Fruit fly (Drosophila melanogaster) whole organism, embryonic: ENCODE results near the gene Cyp313a4.
A peak's percentile ranks its signal among the peaks of the same experiment; 100 is the strongest.

Experiments
- Atf6 ChIP-seq: fragments of 200-800 bp; sonication (Bioruptor generic); IDR thresholded peaks from 2 replicates; pipeline ENCODE4 v1.3.6; 2022; ENCODE audit warnings: missing biosample characterization, missing genetic modification characterization
- CG12299 ChIP-seq: fragments of 200-800 bp; sonication (Bioruptor generic); optimal IDR thresholded peaks from 2 replicates; lab custom pipeline; 2018; ENCODE audit warnings: missing biosample characterization, mild to moderate bottlenecking, missing genetic modification characterization
- CG13123 ChIP-seq: fragments of 200-800 bp; sonication (Bioruptor generic); optimal IDR thresholded peaks from 2 replicates; lab custom pipeline; 2016; ENCODE audit warnings: missing biosample characterization, missing genetic modification characterization
- CG14050 ChIP-seq: fragments of 200-800 bp; sonication (Bioruptor generic); IDR thresholded peaks from 3 replicates; pipeline ENCODE4 v1.3.6; 2022; ENCODE audit warnings: missing biosample characterization, missing genetic modification characterization
- CG14441 ChIP-seq: fragments of 200-800 bp; sonication (Bioruptor generic); IDR thresholded peaks from 2 replicates; pipeline ENCODE4 v1.3.6; 2022; ENCODE audit warnings: missing biosample characterization, missing genetic modification characterization
- CG14710 ChIP-seq: fragments of 200-800 bp; sonication (Bioruptor generic); optimal IDR thresholded peaks from 3 replicates; lab custom pipeline; 2019; ENCODE audit warnings: missing biosample characterization, mild to moderate bottlenecking, missing genetic modification characterization, moderate library complexity
- CG15269 ChIP-seq: fragments of 200-800 bp; sonication (Bioruptor generic); optimal IDR thresholded peaks from 2 replicates; lab custom pipeline; 2018; ENCODE audit warnings: missing biosample characterization, mild to moderate bottlenecking, missing genetic modification characterization, moderate library complexity
- CG1603 ChIP-seq: fragments of 200-800 bp; sonication (Bioruptor generic); optimal IDR thresholded peaks from 2 replicates; lab custom pipeline; 2019; ENCODE audit warnings: missing biosample characterization, mild to moderate bottlenecking, missing genetic modification characterization, moderate library complexity
- CG17912 ChIP-seq: fragments of 200-800 bp; sonication (Bioruptor generic); optimal IDR thresholded peaks from 2 replicates; lab custom pipeline; 2018; ENCODE audit warnings: missing biosample characterization, mild to moderate bottlenecking, missing genetic modification characterization
- CG18599 ChIP-seq: fragments of 200-800 bp; sonication (Bioruptor generic); optimal IDR thresholded peaks from 3 replicates; lab custom pipeline; 2017; ENCODE audit warnings: missing biosample characterization, missing genetic modification characterization, mild to moderate bottlenecking, moderate library complexity, missing genetic modification reagents
- CG2116 ChIP-seq: fragments of 200-800 bp; sonication (Bioruptor generic); optimal IDR thresholded peaks from 3 replicates; lab custom pipeline; 2018; ENCODE audit warnings: missing biosample characterization, mild to moderate bottlenecking, missing genetic modification characterization
- CG2889 ChIP-seq: fragments of 200-800 bp; sonication (Bioruptor generic); IDR thresholded peaks from 3 replicates; pipeline ENCODE4 v1.3.6; 2022; ENCODE audit warnings: missing biosample characterization, missing genetic modification characterization
- CG4617 ChIP-seq: fragments of 200-800 bp; sonication (Bioruptor generic); optimal IDR thresholded peaks from 3 replicates; lab custom pipeline; 2016; ENCODE audit warnings: missing biosample characterization, missing genetic modification characterization, borderline replicate concordance
- CG7357 ChIP-seq: fragments of 200-800 bp; sonication (Bioruptor generic); IDR thresholded peaks from 3 replicates; pipeline ENCODE4 v1.3.6; 2022; ENCODE audit warnings: missing biosample characterization, missing genetic modification characterization
- CG7963 ChIP-seq: fragments of 200-800 bp; sonication (Bioruptor generic); IDR thresholded peaks from 3 replicates; pipeline ENCODE4 v1.3.6; 2022; ENCODE audit warnings: missing biosample characterization, missing genetic modification characterization; ENCODE audit not compliant: partially characterized antibody
- Dp ChIP-seq: fragments of 200-800 bp; sonication (Bioruptor generic); optimal IDR thresholded peaks from 2 replicates; lab custom pipeline; 2018; ENCODE audit warnings: missing biosample characterization, mild to moderate bottlenecking, missing genetic modification characterization, moderate library complexity
- H2.0 ChIP-seq: fragments of 200-800 bp; sonication (Bioruptor generic); IDR thresholded peaks from 2 replicates; pipeline ENCODE4 v1.3.6; 2022; ENCODE audit warnings: missing biosample characterization, missing genetic modification characterization
- Hr3 ChIP-seq: fragments of 200-800 bp; sonication (Bioruptor generic); optimal IDR thresholded peaks from 3 replicates; lab custom pipeline; 2016; ENCODE audit warnings: missing biosample characterization, missing genetic modification characterization
- Nf-YB ChIP-seq: fragments of 200-800 bp; sonication (Bioruptor generic); optimal IDR thresholded peaks from 3 replicates; lab custom pipeline; 2019; ENCODE audit warnings: missing biosample characterization, mild to moderate bottlenecking, missing genetic modification characterization, moderate library complexity
- Optix ChIP-seq: fragments of 200-800 bp; sonication (Bioruptor generic); IDR thresholded peaks from 3 replicates; pipeline ENCODE4 v1.3.6; 2022; ENCODE audit warnings: missing biosample characterization, missing genetic modification characterization
- Ptx1 ChIP-seq: fragments of 200-800 bp; sonication (Bioruptor generic); IDR thresholded peaks from 2 replicates; pipeline ENCODE4 v1.3.6; 2022; ENCODE audit warnings: missing biosample characterization, missing genetic modification characterization
- Sry-δ ChIP-seq: fragments of 200-800 bp; sonication (Bioruptor generic); optimal IDR thresholded peaks from 2 replicates; lab custom pipeline; 2016; ENCODE audit warnings: missing biosample characterization, missing genetic modification characterization
- abd-A ChIP-seq: fragments of 200-800 bp; sonication (Bioruptor generic); optimal IDR thresholded peaks from 3 replicates; lab custom pipeline; 2019; ENCODE audit warnings: missing biosample characterization, mild to moderate bottlenecking, missing genetic modification characterization, moderate library complexity
- bab2 ChIP-seq: fragments of 200-800 bp; sonication (Bioruptor generic); optimal IDR thresholded peaks from 2 replicates; lab custom pipeline; 2016; ENCODE audit warnings: missing biosample characterization, missing genetic modification characterization
- bowl ChIP-seq: fragments of 200-800 bp; sonication (Bioruptor generic); IDR thresholded peaks from 2 replicates; pipeline ENCODE4 v1.3.6; 2022; ENCODE audit warnings: missing biosample characterization, missing genetic modification characterization
- croc ChIP-seq: fragments of 200-800 bp; sonication (Bioruptor generic); conservative IDR thresholded peaks from 3 replicates; pipeline ENCODE4 v1.3.6; 2022; ENCODE audit warnings: missing biosample characterization, missing genetic modification characterization
- danr ChIP-seq: fragments of 200-800 bp; sonication (Bioruptor generic); IDR thresholded peaks from 2 replicates; pipeline ENCODE4 v1.3.6; 2022; ENCODE audit warnings: missing biosample characterization, missing genetic modification characterization
- esg ChIP-seq: fragments of 200-800 bp; sonication (Bioruptor generic); conservative IDR thresholded peaks from 2 replicates; pipeline ENCODE4 v1.3.6; 2022; ENCODE audit warnings: missing biosample characterization, missing genetic modification characterization
- fd102C ChIP-seq: fragments of 200-800 bp; sonication (Bioruptor generic); optimal IDR thresholded peaks from 2 replicates; lab custom pipeline; 2018; ENCODE audit warnings: missing biosample characterization, mild to moderate bottlenecking, missing genetic modification characterization, moderate library complexity
- gcm ChIP-seq: fragments of 200-800 bp; sonication (Bioruptor generic); optimal IDR thresholded peaks from 2 replicates; lab custom pipeline; 2019; ENCODE audit warnings: missing biosample characterization, mild to moderate bottlenecking, missing genetic modification characterization, moderate library complexity
- hkb ChIP-seq, 2 experiments: fragments of 200-800 bp in 1 of 2; fragments of >200 bp in 1 of 2; sonication (Bioruptor generic) in 1 of 2; IDR thresholded peaks in 1 of 2; optimal IDR thresholded peaks in 1 of 2; 2 replicates each; pipeline versions ENCODE4 v1.3.6 to Lab custom; 2017 to 2022; ENCODE audit warnings: missing biosample characterization in 1 of 2, missing genetic modification characterization in 1 of 2
- ind ChIP-seq: fragments of 200-800 bp; sonication (Bioruptor generic); optimal IDR thresholded peaks from 3 replicates; lab custom pipeline; 2016; ENCODE audit warnings: missing biosample characterization, missing genetic modification characterization
- insv ChIP-seq, 2 experiments: fragments of 200-800 bp; sonication (Bioruptor generic); optimal IDR thresholded peaks; 3 replicates each; lab custom pipeline; 2016 to 2018; ENCODE audit warnings: missing biosample characterization in 2 of 2, missing genetic modification characterization in 2 of 2
- lov ChIP-seq, 2 experiments: fragments of 200-800 bp in 1 of 2; fragments of >200 bp in 1 of 2; sonication (Bioruptor generic) in 1 of 2; IDR thresholded peaks in 1 of 2; optimal IDR thresholded peaks in 1 of 2; 2 replicates in 1 of 2; 3 replicates in 1 of 2; pipeline versions ENCODE4 v1.3.6 to Lab custom; 2017 to 2022; ENCODE audit warnings: missing biosample characterization in 1 of 2, missing genetic modification characterization in 1 of 2
- otp ChIP-seq: fragments of 200-800 bp; sonication (Bioruptor generic); IDR thresholded peaks from 3 replicates; pipeline ENCODE4, ENCODE4 v1.3.6; 2022; ENCODE audit warnings: missing biosample characterization, missing genetic modification characterization
- peb ChIP-seq: fragments of 200-800 bp; sonication (Bioruptor generic); IDR thresholded peaks from 2 replicates; pipeline ENCODE4 v1.3.6; 2022; ENCODE audit warnings: missing biosample characterization, missing genetic modification characterization
- pita ChIP-seq: fragments of 200-800 bp; sonication (Bioruptor generic); optimal IDR thresholded peaks from 2 replicates; lab custom pipeline; 2017; ENCODE audit warnings: missing biosample characterization, mild to moderate bottlenecking, missing genetic modification characterization
- pzg ChIP-seq: fragments of 200-800 bp; sonication (Bioruptor generic); optimal IDR thresholded peaks from 3 replicates; lab custom pipeline; 2018; ENCODE audit warnings: missing biosample characterization, mild to moderate bottlenecking, missing genetic modification characterization, moderate library complexity
- ranshi ChIP-seq: fragments of 200-800 bp; sonication (Bioruptor generic); IDR thresholded peaks from 2 replicates; pipeline ENCODE4 v1.3.6; 2022; ENCODE audit warnings: missing biosample characterization, missing genetic modification characterization
- repo ChIP-seq: fragments of 200-800 bp; sonication (Bioruptor generic); optimal IDR thresholded peaks from 2 replicates; lab custom pipeline; 2016; ENCODE audit warnings: missing biosample characterization, missing genetic modification characterization
- sd ChIP-seq: fragments of 200-800 bp; sonication (Bioruptor generic); optimal IDR thresholded peaks from 3 replicates; lab custom pipeline; 2018; ENCODE audit warnings: missing biosample characterization, mild to moderate bottlenecking, missing genetic modification characterization, moderate library complexity
- shn ChIP-seq: fragments of 200-800 bp; sonication (Bioruptor generic); optimal IDR thresholded peaks from 3 replicates; lab custom pipeline; 2016; ENCODE audit warnings: missing biosample characterization, missing genetic modification characterization
- sna ChIP-seq: fragments of 200-800 bp; sonication (Bioruptor generic); IDR thresholded peaks from 2 replicates; pipeline ENCODE4 v1.3.6; 2022; ENCODE audit warnings: missing biosample characterization, missing genetic modification characterization; ENCODE audit not compliant: partially characterized antibody
- tgo ChIP-seq: fragments of 200-800 bp; sonication (Bioruptor generic); IDR thresholded peaks from 3 replicates; pipeline ENCODE4 v1.3.6; 2022; ENCODE audit warnings: missing biosample characterization, missing genetic modification characterization
- trem ChIP-seq: fragments of 200-800 bp; optimal IDR thresholded peaks from 3 replicates; lab custom pipeline; 2019; ENCODE audit warnings: missing biosample characterization, mild to moderate bottlenecking, missing genetic modification characterization, moderate library complexity
- unc-4 ChIP-seq: fragments of 200-800 bp; sonication (Bioruptor generic); IDR thresholded peaks from 2 replicates; pipeline ENCODE4 v1.3.6; 2022; ENCODE audit warnings: missing biosample characterization, missing genetic modification characterization; ENCODE audit not compliant: partially characterized antibody
- vnd ChIP-seq: fragments of 200-800 bp; sonication (Bioruptor generic); IDR thresholded peaks from 3 replicates; pipeline ENCODE4 v1.3.6; 2022; ENCODE audit warnings: missing biosample characterization, missing genetic modification characterization; ENCODE audit not compliant: partially characterized antibody
- wor ChIP-seq: fragments of 200-800 bp; sonication (Bioruptor generic); IDR thresholded peaks from 2 replicates; pipeline ENCODE4 v1.3.6; 2022; ENCODE audit warnings: missing biosample characterization, missing genetic modification characterization

Gene Cyp313a4

DNA sequence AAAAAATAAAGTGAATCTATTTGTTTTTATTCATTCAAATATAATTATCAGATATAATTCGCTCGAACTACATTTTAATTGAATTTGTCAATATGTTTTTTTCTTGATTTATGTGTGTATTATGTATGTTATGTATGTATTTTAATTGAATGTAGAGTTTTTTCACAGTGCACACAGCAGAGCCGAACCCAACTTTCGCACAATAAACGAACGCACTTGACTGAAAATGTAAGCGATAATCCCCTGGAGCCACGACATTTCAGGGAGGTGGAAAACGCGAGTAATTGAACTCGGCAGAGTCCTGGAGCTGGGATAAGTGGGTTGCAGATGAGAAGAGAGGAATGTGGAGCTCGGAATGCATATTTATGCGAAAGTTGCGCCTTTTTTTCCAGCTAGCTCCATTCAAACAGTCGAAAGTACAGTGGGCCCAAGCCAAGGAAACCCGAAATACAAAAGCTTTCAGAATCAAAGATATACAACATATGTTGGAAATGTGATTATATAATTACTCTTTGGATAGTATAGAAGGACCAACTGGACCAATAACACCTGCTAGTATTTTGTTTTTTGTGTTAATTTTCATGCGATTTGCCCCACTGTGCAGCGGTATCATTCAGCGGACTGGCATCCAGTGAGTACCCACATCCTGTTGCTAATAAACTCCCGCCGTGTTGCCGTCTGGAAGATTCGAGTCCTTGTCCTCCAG lies 46.9 kb upstream of the Cyp313a4 start (continued):
- TF ChIP-seq danr (GFP tag; lab: Robert Waterston, UW) (no peak), otp (0 out of 3 replicates have a peak, but pooled peaks have one; percentile 19), CG7963 (GFP tag; lab: Robert Waterston, UW) (no peak), CG14050 (GFP tag; lab: Robert Waterston, UW) (peak; percentile 36; the same call in 2 of the 3 replicates), CG14710 (tag; lab: Kevin White, UChicago) (no peak), croc (GFP tag; lab: Robert Waterston, UW) (no peak), peb (GFP tag; lab: Robert Waterston, UW) (0 out of 2 replicates have a peak, but pooled peaks have one; percentile 16), hkb (optimal IDR thresholded peaks at IDR 0.05; lab: Kevin White, UChicago) (no peak), hkb (GFP tag; IDR thresholded peaks at IDR 0.05; lab: Robert Waterston, UW) (peak; percentile 24; the same call in 1 of the 2 replicates), CG18599 (GFP tag; lab: Kevin White, UChicago) (peak; percentile 60), pzg (GFP tag; lab: Kevin White, UChicago) (no peak), CG13123 (no peak), insv (GFP tag; optimal IDR thresholded peaks at IDR 0.05; lab: Kevin White, UChicago) (no peak), vnd (GFP tag; lab: Robert Waterston, UW) (no peak), Hr3 (GFP tag; lab: Kevin White, UChicago) (no peak), lov (optimal IDR thresholded peaks at IDR 0.05; lab: Kevin White, UChicago) (no peak), lov (GFP tag; IDR thresholded peaks at IDR 0.05; lab: Robert Waterston, UW) (no peak), Ptx1 (GFP tag; lab: Robert Waterston, UW) (peak; percentile 49; the same call in 1 of the 2 replicates), wor (GFP tag; lab: Robert Waterston, UW) (no peak), pita (GFP tag; lab: Kevin White, UChicago) (no peak), CG14441 (GFP tag; lab: Robert Waterston, UW) (peak; percentile 36; the same call in 1 of the 2 replicates), ranshi (GFP tag; lab: Robert Waterston, UW) (0 out of 2 replicates have a peak, but pooled peaks have one; percentile 45), fd102C (GFP tag; lab: Kevin White, UChicago) (no peak), CG12299 (tag; lab: Kevin White, UChicago) (no peak), Optix (GFP tag; lab: Robert Waterston, UW) (peak; percentile 44; the same call in 1 of the 3 replicates), Atf6 (GFP tag; lab: Robert Waterston, UW) (peak; percentile 28; the same call in 1 of the 2 replicates), CG4617 (GFP tag; lab: Kevin White, UChicago) (no peak), bab2 (GFP tag; lab: Kevin White, UChicago) (no peak), sna (GFP tag; lab: Robert Waterston, UW) (no peak), trem (tag; lab: Kevin White, UChicago) (no peak), Sry-δ (GFP tag; lab: Kevin White, UChicago) (no peak), CG2889 (GFP tag; lab: Robert Waterston, UW) (0 out of 3 replicates have a peak, but pooled peaks have one; percentile 42), CG15269 (tag; lab: Kevin White, UChicago) (peak; percentile 49), repo (no peak), bowl (GFP tag; lab: Robert Waterston, UW) (no peak), H2.0 (0 out of 2 replicates have a peak, but pooled peaks have one; percentile 4), CG17912 (no peak), esg (GFP tag; lab: Robert Waterston, UW) (no peak; the same call in 1 of the 2 replicates), sd (tag; lab: Kevin White, UChicago) (peak; percentile 8), shn (GFP tag; lab: Kevin White, UChicago) (no peak), tgo (GFP tag; lab: Robert Waterston, UW) (no peak), Dp (GFP tag; lab: Kevin White, UChicago) (no peak), ind (GFP tag; lab: Kevin White, UChicago) (peak; percentile 24), gcm (GFP tag; lab: Kevin White, UChicago) (no peak), CG1603 (tag; lab: Kevin White, UChicago) (peak; percentile 64), CG2116 (GFP tag; lab: Kevin White, UChicago) (no peak), Nf-YB (GFP tag; lab: Kevin White, UChicago) (no peak), CG7357 (GFP tag; lab: Robert Waterston, UW) (no peak), unc-4 (GFP tag; lab: Robert Waterston, UW) (no peak), abd-A (tag; lab: Kevin White, UChicago) (peak; percentile 14)
